Worm (Caenorhabditis elegans) whole organism, L4/young adult: ENCODE results near the gene lact-3.

Experiments
- W03F9.2 ChIP-seq: fragments of 150-350 bp; optimal IDR thresholded peaks from 2 replicates; lab custom pipeline; 2014; ENCODE audit warnings: missing biosample characterization, missing genetic modification characterization
- dao-5 ChIP-seq: sonication (generic microtip); optimal IDR thresholded peaks from 2 replicates; lab custom pipeline; 2016; ENCODE audit warnings: missing genotype, missing genetic modification characterization, moderate library complexity, missing compliant biosample characterization
- him-1 ChIP-seq: sonication (generic microtip); optimal IDR thresholded peaks from 2 replicates; lab custom pipeline; 2016; ENCODE audit warnings: missing genotype, missing genetic modification reagents, missing genetic modification characterization, missing compliant biosample characterization

DNA sequence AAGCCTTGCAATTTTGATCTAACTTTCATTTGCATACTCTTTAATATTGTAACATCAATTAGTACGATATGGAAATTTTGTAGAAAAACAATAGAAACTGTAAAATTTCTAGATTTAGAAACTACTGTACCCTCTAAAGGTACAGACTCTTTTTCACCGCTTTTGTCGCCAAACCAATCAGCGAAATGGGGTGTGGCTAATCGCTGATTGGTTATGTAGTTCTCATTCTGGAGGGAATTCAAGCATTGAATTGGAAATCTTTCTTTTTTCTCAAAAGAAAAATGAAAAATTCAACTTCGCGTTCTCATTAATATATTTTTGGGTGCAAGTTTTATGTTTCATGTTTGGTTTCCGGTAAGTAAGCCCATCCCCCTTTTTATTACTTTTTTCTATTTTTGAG lies 53.9 kb downstream of the lact-3 start:
- no peak for TF ChIP-seq dao-5 (tag; lab: Kevin White, UChicago)
- TF ChIP-seq him-1 (tag; lab: Kevin White, UChicago) = no peak
- TF ChIP-seq W03F9.2 (tag; lab: Kevin White, UChicago) = no peak
